Fruit fly (Drosophila melanogaster) whole organism, wandering third instar larva: ENCODE measurements around the gene SmydA-2.
A peak's percentile ranks its signal among the peaks of the same experiment; 100 is the strongest.

ENCODE experiments used
- Abd-B ChIP-seq: fragments of >200 bp; optimal IDR thresholded peaks from 2 replicates; lab custom pipeline; 2017; ENCODE audit warnings: missing biosample characterization, missing genetic modification characterization
- CG32264 ChIP-seq: fragments of 200-800 bp; sonication (Bioruptor generic); optimal IDR thresholded peaks from 2 replicates; lab custom pipeline; 2016; ENCODE audit warnings: missing biosample characterization, missing genetic modification characterization
- CG9705 ChIP-seq: fragments of 200-800 bp; sonication (Bioruptor generic); optimal IDR thresholded peaks from 2 replicates; lab custom pipeline; 2018; ENCODE audit warnings: missing biosample characterization, mild to moderate bottlenecking, missing genetic modification characterization
- CrebA ChIP-seq: fragments of 200-800 bp; sonication (Bioruptor generic); optimal IDR thresholded peaks from 2 replicates; lab custom pipeline; 2016; ENCODE audit warnings: missing biosample characterization, mild to moderate bottlenecking, missing genetic modification characterization, borderline replicate concordance
- Dfd ChIP-seq: fragments of >200 bp; optimal IDR thresholded peaks from 2 replicates; lab custom pipeline; 2017; ENCODE audit warnings: missing biosample characterization, missing genetic modification characterization
- Dif ChIP-seq: fragments of 200-275, 200-300 bp; sonication (Bioruptor generic); optimal IDR thresholded peaks from 2 replicates; lab custom pipeline; 2018; ENCODE audit warnings: missing biosample characterization, missing genetic modification characterization; ENCODE audit not compliant: partially characterized antibody
- HLH106 ChIP-seq: fragments of 200-800 bp; optimal IDR thresholded peaks from 3 replicates; lab custom pipeline; 2019; ENCODE audit warnings: missing biosample characterization, mild to moderate bottlenecking, missing genetic modification characterization, moderate library complexity
- Jra ChIP-seq: sonication (Bioruptor generic); optimal IDR thresholded peaks from 2 replicates; lab custom pipeline; 2016; ENCODE audit warnings: missing biosample characterization, missing genetic modification characterization
- Mio ChIP-seq: sonication (Bioruptor generic); optimal IDR thresholded peaks from 2 replicates; lab custom pipeline; 2016; ENCODE audit warnings: missing biosample characterization, missing genetic modification characterization
- Myc ChIP-seq: fragments of >200 bp; optimal IDR thresholded peaks from 2 replicates; lab custom pipeline; 2017
- OdsH ChIP-seq: fragments of 200-800 bp; sonication (Bioruptor generic); optimal IDR thresholded peaks from 2 replicates; lab custom pipeline; 2016; ENCODE audit warnings: missing biosample characterization, mild to moderate bottlenecking, missing genetic modification characterization
- Rel ChIP-seq, 2 experiments: fragments of 200-800 bp; sonication (Bioruptor generic) in 1 of 2; optimal IDR thresholded peaks; 2 replicates in 1 of 2; 3 replicates in 1 of 2; lab custom pipeline; 2016 to 2019; ENCODE audit warnings: mild to moderate bottlenecking in 2 of 2, missing biosample characterization in 2 of 2, missing genetic modification characterization in 2 of 2, moderate library complexity in 1 of 2
- Sp1 ChIP-seq: fragments of 200-800 bp; sonication (Bioruptor generic); optimal IDR thresholded peaks from 3 replicates; lab custom pipeline; 2019; ENCODE audit warnings: missing biosample characterization, mild to moderate bottlenecking, missing genetic modification characterization, moderate library complexity
- Vsx2 ChIP-seq: fragments of 200-300, 225-300 bp; sonication (Bioruptor generic); optimal IDR thresholded peaks from 2 replicates; lab custom pipeline; 2018; ENCODE audit warnings: missing biosample characterization, missing genetic modification characterization; ENCODE audit not compliant: partially characterized antibody
- br ChIP-seq: fragments of 200-800 bp; sonication (Bioruptor generic); optimal IDR thresholded peaks from 2 replicates; lab custom pipeline; 2016; ENCODE audit warnings: missing biosample characterization, missing genetic modification characterization
- brk ChIP-seq: fragments of 200-800 bp; sonication (Bioruptor generic); optimal IDR thresholded peaks from 2 replicates; lab custom pipeline; 2016; ENCODE audit warnings: missing biosample characterization, mild to moderate bottlenecking, missing genetic modification characterization
- dl ChIP-seq, 2 experiments: fragments of 175-275, 200-275 bp in 1 of 2; fragments of 200-275 bp in 1 of 2; sonication (Bioruptor generic); optimal IDR thresholded peaks; lab custom pipeline; 2018; ENCODE audit warnings: mild to moderate bottlenecking in 2 of 2, missing biosample characterization in 2 of 2, missing genetic modification characterization in 2 of 2, moderate library complexity in 2 of 2; ENCODE audit not compliant: partially characterized antibody in 2 of 2, insufficient read depth in 1 of 2
- dmrt93B ChIP-seq: fragments of 200-800 bp; sonication (Bioruptor generic); optimal IDR thresholded peaks from 2 replicates; lab custom pipeline; 2018; ENCODE audit warnings: missing biosample characterization, mild to moderate bottlenecking, missing genetic modification characterization
- dsf ChIP-seq: sonication (Bioruptor generic); optimal IDR thresholded peaks from 2 replicates; lab custom pipeline; 2016; ENCODE audit warnings: missing biosample characterization, missing genetic modification characterization, borderline replicate concordance
- ey ChIP-seq: fragments of 200-800 bp; sonication (Bioruptor generic); optimal IDR thresholded peaks from 2 replicates; lab custom pipeline; 2016; ENCODE audit warnings: missing biosample characterization, missing genetic modification characterization
- foxo ChIP-seq, 2 experiments: fragments of 200-800 bp; sonication (Bioruptor generic); optimal IDR thresholded peaks; 2 replicates in 1 of 2; 3 replicates in 1 of 2; lab custom pipeline; 2016 to 2017; ENCODE audit warnings: missing biosample characterization in 2 of 2, missing genetic modification characterization in 2 of 2
- fru ChIP-seq: fragments of 200-800 bp; sonication (Bioruptor generic); optimal IDR thresholded peaks from 3 replicates; lab custom pipeline; 2016; ENCODE audit warnings: missing biosample characterization, mild to moderate bottlenecking, missing genetic modification characterization
- h ChIP-seq: fragments of 200-800 bp; sonication (Bioruptor generic); optimal IDR thresholded peaks from 3 replicates; lab custom pipeline; 2016; ENCODE audit warnings: missing biosample characterization, mild to moderate bottlenecking, missing genetic modification characterization
- jim ChIP-seq: fragments of 175-275, 200-325 bp; sonication (Bioruptor generic); optimal IDR thresholded peaks from 2 replicates; lab custom pipeline; 2016; ENCODE audit warnings: missing biosample characterization, mild to moderate bottlenecking, missing genetic modification characterization
- lola ChIP-seq: fragments of >200 bp; optimal IDR thresholded peaks from 2 replicates; lab custom pipeline; 2017; ENCODE audit warnings: missing biosample characterization, missing genetic modification characterization
- pan ChIP-seq: fragments of >200 bp; optimal IDR thresholded peaks from 2 replicates; lab custom pipeline; 2017
- psq ChIP-seq: fragments of 200-800 bp; sonication (Bioruptor generic); optimal IDR thresholded peaks from 3 replicates; lab custom pipeline; 2017; ENCODE audit warnings: missing biosample characterization, mild to moderate bottlenecking, missing genetic modification characterization, moderate library complexity
- rgr ChIP-seq: fragments of 200-800 bp; sonication (Bioruptor generic); optimal IDR thresholded peaks from 3 replicates; lab custom pipeline; 2016; ENCODE audit warnings: missing biosample characterization, mild to moderate bottlenecking, missing genetic modification characterization
- sage ChIP-seq: fragments of 200-800 bp; sonication (Bioruptor generic); optimal IDR thresholded peaks from 2 replicates; lab custom pipeline; 2016; ENCODE audit warnings: missing biosample characterization, mild to moderate bottlenecking, missing genetic modification characterization
- sv ChIP-seq: fragments of 200-800 bp; sonication (Bioruptor generic); optimal IDR thresholded peaks from 3 replicates; lab custom pipeline; 2016; ENCODE audit warnings: missing biosample characterization, missing genetic modification characterization
- tai ChIP-seq: sonication (Bioruptor generic); optimal IDR thresholded peaks from 2 replicates; lab custom pipeline; 2016; ENCODE audit warnings: missing biosample characterization, missing genetic modification characterization
- usp ChIP-seq: fragments of >200 bp; optimal IDR thresholded peaks from 2 replicates; lab custom pipeline; 2017; ENCODE audit warnings: missing biosample characterization, missing genetic modification characterization
- woc ChIP-seq: sonication (Bioruptor generic); optimal IDR thresholded peaks from 2 replicates; lab custom pipeline; 2016; ENCODE audit warnings: missing biosample characterization, mild to moderate bottlenecking, missing genetic modification characterization

The SmydA-2 gene

DNA sequence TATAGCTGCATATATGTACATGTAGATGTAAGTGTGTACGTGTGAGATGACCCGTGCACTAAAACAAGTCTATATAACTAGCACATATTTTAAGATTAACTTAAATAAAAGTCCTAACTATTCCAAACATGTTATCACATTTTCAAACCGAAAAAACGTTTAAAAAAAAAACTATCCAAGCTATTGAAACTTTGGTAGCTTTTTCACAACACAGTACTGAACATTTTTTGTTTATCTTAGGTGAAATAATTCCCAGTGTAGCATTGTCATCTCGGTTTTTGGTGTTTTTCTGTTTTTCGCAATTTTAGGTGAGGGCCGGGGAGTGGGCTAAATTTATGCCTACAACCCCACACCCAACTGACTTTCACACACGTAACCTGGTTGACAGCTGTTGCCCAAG lies 24.1 kb upstream of the SmydA-2 start:
- no peak for TF ChIP-seq dmrt93B
- TF ChIP-seq Mio, result no peak
- no peak for TF ChIP-seq jim (GFP tag; lab: Kevin White, UChicago)
- TF ChIP-seq dl (GFP tag; optimal IDR thresholded peaks at IDR 0.05; lab: Kevin White, UChicago; ENCODE audit: insufficient read depth in 1 of 2, partially characterized antibody in 2 of 2), result no peak

DNA sequence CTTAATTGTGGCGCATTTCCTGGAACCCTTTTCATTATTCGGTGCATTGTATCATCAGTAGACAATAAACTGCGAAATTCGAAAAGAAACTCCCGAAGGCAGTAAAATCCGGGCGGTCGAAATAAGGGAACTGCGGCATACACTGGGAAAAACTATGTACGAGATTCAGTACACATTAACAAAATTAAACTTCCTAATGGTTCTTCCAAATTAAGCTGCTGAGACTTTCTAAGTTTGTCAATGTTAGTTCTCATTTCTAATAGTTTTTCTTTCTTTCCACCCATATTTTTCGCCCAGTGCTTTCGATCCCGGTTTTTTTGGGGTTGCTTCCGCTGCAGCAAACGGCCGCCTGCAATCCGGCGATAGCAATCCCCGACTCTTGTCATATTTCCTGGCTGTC lies 21.7 kb upstream of the SmydA-2 start:
- TF ChIP-seq Myc (lab: Kevin White, UChicago), result no peak
- TF ChIP-seq dl (GFP tag; optimal IDR thresholded peaks at IDR 0.05; lab: Kevin White, UChicago; ENCODE audit: insufficient read depth in 1 of 2, partially characterized antibody in 2 of 2), result no peak
- TF ChIP-seq br (GFP tag; lab: Kevin White, UChicago), result peak; percentile 60
- TF ChIP-seq usp (GFP tag; lab: Kevin White, UChicago), result no peak
- peak; percentile 54 for TF ChIP-seq sv
- peak; percentile 54 for TF ChIP-seq psq (GFP tag; lab: Kevin White, UChicago)
- peak; percentile 77 for TF ChIP-seq Sp1
- peak; percentile 69 for TF ChIP-seq rgr (GFP tag; lab: Kevin White, UChicago)
- TF ChIP-seq CG9705 (GFP tag; lab: Kevin White, UChicago), result no peak
- TF ChIP-seq Abd-B (GFP tag; lab: Kevin White, UChicago), result no peak
- TF ChIP-seq HLH106 (tag; lab: Kevin White, UChicago), result peak; percentile 73
- peak; percentile 44 for TF ChIP-seq sage (GFP tag; lab: Kevin White, UChicago)
- peak; percentile 53 for TF ChIP-seq fru (GFP tag; lab: Kevin White, UChicago)
- no peak for TF ChIP-seq Dfd
- peak in 1 of 2 experiments; percentile 60 for TF ChIP-seq foxo (GFP tag; optimal IDR thresholded peaks at IDR 0.05; lab: Kevin White, UChicago)
- peak; percentile 69 for TF ChIP-seq OdsH (GFP tag; lab: Kevin White, UChicago)
- TF ChIP-seq Rel (GFP tag; optimal IDR thresholded peaks at IDR 0.05; lab: Kevin White, UChicago), result no peak
- TF ChIP-seq Rel (tag; optimal IDR thresholded peaks at IDR 0.05; lab: Kevin White, UChicago), result peak; percentile 31
- peak; percentile 82 for TF ChIP-seq h
- no peak for TF ChIP-seq dsf (GFP tag; lab: Kevin White, UChicago)
- peak; percentile 24 for TF ChIP-seq CG32264 (GFP tag; lab: Kevin White, UChicago)
- peak; percentile 70 for TF ChIP-seq ey (GFP tag; lab: Kevin White, UChicago)
- peak; percentile 2 for TF ChIP-seq brk (GFP tag; lab: Kevin White, UChicago)
- peak; percentile 44 for TF ChIP-seq woc (GFP tag; lab: Kevin White, UChicago)

DNA sequence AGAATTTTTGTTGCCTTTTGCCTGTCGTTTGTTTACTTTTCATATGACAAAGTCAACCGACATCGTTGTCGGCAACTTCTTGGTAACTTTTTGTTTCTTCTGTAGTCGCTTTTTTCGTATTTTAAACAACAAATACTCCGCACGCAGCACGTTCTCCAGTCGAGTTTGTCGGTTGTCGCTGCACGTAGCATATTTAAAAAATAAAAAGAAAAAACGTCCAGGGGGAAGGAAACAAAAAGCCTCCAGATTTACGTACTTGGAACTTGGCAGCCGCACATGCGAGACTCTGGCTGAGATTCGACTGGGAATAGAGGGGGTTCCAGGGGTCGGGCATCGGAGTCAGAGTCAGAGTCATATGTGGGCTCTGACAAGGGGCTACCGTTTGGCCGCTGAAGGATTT lies 18.6 kb upstream of the SmydA-2 start:
- TF ChIP-seq lola (GFP tag; lab: Kevin White, UChicago) (no peak), pan (lab: Kevin White, UChicago) (no peak), psq (GFP tag; lab: Kevin White, UChicago) (peak; percentile 42), Jra (GFP tag; lab: Kevin White, UChicago) (peak; percentile 8), Dif (peak; percentile 24), fru (GFP tag; lab: Kevin White, UChicago) (peak; percentile 26), CrebA (peak; percentile 45)

DNA sequence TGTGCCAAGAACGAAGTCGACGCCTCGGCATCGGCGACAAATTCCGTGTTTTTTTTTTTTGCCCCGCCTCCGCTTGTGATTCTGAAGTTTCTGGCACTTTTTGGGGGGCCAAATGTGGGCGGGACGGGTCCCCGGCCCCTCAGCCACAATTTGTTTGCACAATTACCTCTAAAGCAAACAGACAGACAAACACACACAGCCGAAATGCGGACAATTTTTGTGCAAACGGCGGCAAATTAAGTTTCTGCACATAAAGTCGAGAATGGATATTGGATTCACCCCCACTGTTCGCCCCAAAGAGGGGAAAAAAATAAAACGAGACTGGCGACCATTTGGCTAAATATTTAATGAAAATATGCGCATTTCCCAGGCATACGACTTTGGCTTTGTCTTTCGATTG lies 17.4 kb upstream of the SmydA-2 start:
- TF ChIP-seq jim (GFP tag; lab: Kevin White, UChicago) (no peak), sage (GFP tag; lab: Kevin White, UChicago) (no peak), br (GFP tag; lab: Kevin White, UChicago) (no peak), Sp1 (no peak), Abd-B (GFP tag; lab: Kevin White, UChicago) (no peak), woc (GFP tag; lab: Kevin White, UChicago) (no peak), Mio (no peak), sv (no peak), OdsH (GFP tag; lab: Kevin White, UChicago) (no peak), dmrt93B (no peak), lola (GFP tag; lab: Kevin White, UChicago) (no peak), fru (GFP tag; lab: Kevin White, UChicago) (no peak), dsf (GFP tag; lab: Kevin White, UChicago) (no peak), psq (GFP tag; lab: Kevin White, UChicago) (no peak), Dif (no peak)

DNA sequence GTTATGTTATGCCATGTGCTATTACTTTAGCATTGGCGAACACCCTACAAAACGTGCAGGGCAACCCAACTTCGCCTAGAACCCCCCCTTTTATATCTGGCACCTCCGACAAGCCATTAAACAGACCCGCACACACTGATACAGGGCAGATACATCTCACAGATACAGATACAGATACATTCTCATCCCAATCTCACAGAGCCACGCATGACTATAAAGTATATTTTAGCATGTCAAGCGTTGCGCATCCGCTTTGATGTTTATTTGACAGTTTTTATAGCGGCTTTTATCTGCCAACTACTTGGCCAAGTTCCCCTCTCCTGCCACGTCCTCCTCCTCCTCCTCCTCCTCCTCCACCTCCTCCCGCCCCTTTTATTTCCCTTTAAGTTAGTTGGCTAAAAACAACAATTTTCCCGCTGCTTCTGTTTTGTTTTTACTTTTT lies 16.3 kb upstream of the SmydA-2 start:
- TF ChIP-seq fru (GFP tag; lab: Kevin White, UChicago), result no peak
- no peak for TF ChIP-seq dsf (GFP tag; lab: Kevin White, UChicago)
- no peak for TF ChIP-seq Sp1
- no peak for TF ChIP-seq CG32264 (GFP tag; lab: Kevin White, UChicago)
- no peak for TF ChIP-seq Mio
- TF ChIP-seq Rel (GFP tag; optimal IDR thresholded peaks at IDR 0.05; lab: Kevin White, UChicago), result no peak
- no peak for TF ChIP-seq Rel (tag; optimal IDR thresholded peaks at IDR 0.05; lab: Kevin White, UChicago)
- TF ChIP-seq Vsx2 (GFP tag; lab: Kevin White, UChicago), result no peak
- TF ChIP-seq tai (GFP tag; lab: Kevin White, UChicago), result no peak
- no peak for TF ChIP-seq woc (GFP tag; lab: Kevin White, UChicago)
